Worm (Caenorhabditis elegans) whole organism, L4 larva: Measurements from ENCODE around the gene Y73C8C.4.

ENCODE experiments used
- dve-1 ChIP-seq: sonication (generic microtip); optimal IDR thresholded peaks from 2 replicates; lab custom pipeline; 2017; ENCODE audit warnings: antibody characterized with exemption, mild to moderate bottlenecking, missing genetic modification characterization, missing compliant biosample characterization; ENCODE audit not compliant: insufficient read depth
- gei-8 ChIP-seq: fragments of 200-800 bp; sonication (Bioruptor generic); optimal IDR thresholded peaks from 2 replicates; lab custom pipeline; 2018; ENCODE audit warnings: mild to moderate bottlenecking, missing genetic modification characterization, missing compliant biosample characterization
- pha-4 ChIP-seq, 2 experiments: fragments of 150-350 bp in 1 of 2; fragments of 200-800 bp in 1 of 2; sonication (Bioruptor generic) in 1 of 2; IDR thresholded peaks in 1 of 2; optimal IDR thresholded peaks in 1 of 2; 2 replicates each; pipeline versions ENCODE4 v1.3.6 to Lab custom; 2014 to 2022; ENCODE audit warnings: missing genetic modification characterization in 2 of 2, missing genetic modification reagents in 2 of 2, missing biosample characterization in 1 of 2, missing compliant biosample characterization in 1 of 2
- snpc-4 ChIP-seq: fragments of 150-350 bp; optimal IDR thresholded peaks from 2 replicates; lab custom pipeline; 2014; ENCODE audit warnings: missing biosample characterization, missing genetic modification characterization

ce11 chrV:3088768-3089167 is 13.2 kb downstream of the Y73C8C.4 start, which contains the start of gene acs-21:
- TF ChIP-seq snpc-4 (tag; lab: Kevin White, UChicago) (no peak), gei-8 (GFP tag; lab: Kevin White, UChicago) (no peak), pha-4 (GFP tag; IDR thresholded peaks at IDR 0.05; lab: Robert Waterston, UW) (no peak), pha-4 (tag; optimal IDR thresholded peaks at IDR 0.05; lab: Kevin White, UChicago) (no peak), dve-1 (tag; lab: Kevin White, UChicago) (no peak)
